Worm (Caenorhabditis elegans) whole organism, L4 larva: ENCODE data around the gene hira-1.

Source experiments
- D1046.2 ChIP-seq: fragments of 200-800 bp; sonication (Bioruptor generic); IDR thresholded peaks from 2 replicates; pipeline ENCODE4 v1.3.6; 2022; ENCODE audit warnings: missing genetic modification characterization, missing compliant biosample characterization
- F44E2.7 ChIP-seq: fragments of 200-800 bp; sonication (Bioruptor generic); IDR thresholded peaks from 2 replicates; pipeline ENCODE4 v2.1.2; 2022; ENCODE audit warnings: missing genetic modification characterization, missing compliant biosample characterization
- T20F7.1 ChIP-seq: fragments of 200-800 bp; sonication (Bioruptor generic); optimal IDR thresholded peaks from 2 replicates; lab custom pipeline; 2018; ENCODE audit warnings: mild to moderate bottlenecking, missing genetic modification characterization, missing compliant biosample characterization
- T26A8.4 ChIP-seq: fragments of 200-800 bp; sonication (Bioruptor generic); IDR thresholded peaks from 2 replicates; pipeline ENCODE4 v1.3.6; 2022; ENCODE audit warnings: missing genetic modification characterization, missing compliant biosample characterization
- Y48G9A.11 ChIP-seq: fragments of 200-800 bp; sonication (Bioruptor generic); IDR thresholded peaks from 2 replicates; pipeline ENCODE4 v1.3.6; 2022; ENCODE audit warnings: missing genetic modification reagents, missing genetic modification characterization, missing compliant biosample characterization
- Y75B8A.6 ChIP-seq: fragments of 200-800 bp; sonication (Bioruptor generic); IDR thresholded peaks from 2 replicates; pipeline ENCODE4 v1.3.6; 2022; ENCODE audit warnings: missing genetic modification reagents, missing genetic modification characterization, missing compliant biosample characterization
- aha-1 ChIP-seq: fragments of 150-350 bp; peaks from one replicate; lab custom pipeline; 2014; ENCODE audit warnings: missing biosample characterization, missing genetic modification characterization
- aly-2 ChIP-seq: sonication (generic microtip); optimal IDR thresholded peaks from 2 replicates; lab custom pipeline; 2018; ENCODE audit warnings: missing biosample characterization, missing genetic modification characterization
- ama-1 ChIP-seq: fragments of 150-350 bp; optimal IDR thresholded peaks from 2 replicates; lab custom pipeline; 2014; ENCODE audit warnings: inconsistent platforms, mixed read lengths
- arid-1 ChIP-seq: fragments of 200-800 bp; sonication (Bioruptor generic); conservative IDR thresholded peaks from 2 replicates; pipeline ENCODE4 v1.3.6; 2022; ENCODE audit warnings: missing genetic modification reagents, missing genetic modification characterization, missing compliant biosample characterization
- attf-4 ChIP-seq: sonication (generic microtip); optimal IDR thresholded peaks from 3 replicates; lab custom pipeline; 2017; ENCODE audit warnings: missing biosample characterization, missing genetic modification characterization
- ces-1 ChIP-seq: fragments of 150-350 bp; sonication (generic microtip); optimal IDR thresholded peaks from 4 replicates; lab custom pipeline; 2014; ENCODE audit warnings: missing biosample characterization, missing genetic modification reagents, missing genetic modification characterization
- ctbp-1 ChIP-seq: fragments of 200-800 bp; sonication (Bioruptor generic); IDR thresholded peaks from 2 replicates; pipeline ENCODE4 v1.3.6; 2022; ENCODE audit warnings: missing genetic modification reagents, missing genetic modification characterization, missing compliant biosample characterization
- daf-16 ChIP-seq, 3 experiments: sonication (generic microtip); optimal IDR thresholded peaks; 2 replicates each; lab custom pipeline; 2016 to 2017; ENCODE audit warnings: missing genetic modification characterization in 3 of 3, missing genetic modification reagents in 3 of 3, mild to moderate bottlenecking in 2 of 3, missing compliant biosample characterization in 2 of 3, missing biosample characterization in 1 of 3, moderate library complexity in 1 of 3
- dmd-6 ChIP-seq: fragments of 200-800 bp; sonication (Bioruptor generic); IDR thresholded peaks from 2 replicates; pipeline ENCODE4 v1.3.6; 2022; ENCODE audit warnings: missing genetic modification reagents, missing genetic modification characterization, missing compliant biosample characterization
- dmd-9 ChIP-seq: fragments of 200-800 bp; sonication (Bioruptor generic); IDR thresholded peaks from 2 replicates; pipeline ENCODE4 v1.3.6; 2022; ENCODE audit warnings: missing genetic modification reagents, missing genetic modification characterization, missing compliant biosample characterization
- duxl-1 ChIP-seq: sonication (generic microtip); optimal IDR thresholded peaks from 2 replicates; lab custom pipeline; 2016; ENCODE audit warnings: mild to moderate bottlenecking, missing genetic modification characterization, moderate library complexity, missing compliant biosample characterization; ENCODE audit not compliant: poor library complexity
- dve-1 ChIP-seq: sonication (generic microtip); optimal IDR thresholded peaks from 2 replicates; lab custom pipeline; 2017; ENCODE audit warnings: antibody characterized with exemption, mild to moderate bottlenecking, missing genetic modification characterization, missing compliant biosample characterization; ENCODE audit not compliant: insufficient read depth
- fkh-10 ChIP-seq: fragments of 150-350 bp; optimal IDR thresholded peaks from 2 replicates; lab custom pipeline; 2014; ENCODE audit warnings: missing biosample characterization, missing genetic modification reagents, missing genetic modification characterization
- gei-8 ChIP-seq: fragments of 200-800 bp; sonication (Bioruptor generic); optimal IDR thresholded peaks from 2 replicates; lab custom pipeline; 2018; ENCODE audit warnings: mild to moderate bottlenecking, missing genetic modification characterization, missing compliant biosample characterization
- hif-1 ChIP-seq, 2 experiments: sonication (generic microtip); optimal IDR thresholded peaks; 2 replicates each; lab custom pipeline; 2016 to 2017; ENCODE audit warnings: missing compliant biosample characterization in 2 of 2, missing genetic modification characterization in 2 of 2, missing genetic modification reagents in 2 of 2, missing genotype in 2 of 2, mild to moderate bottlenecking in 1 of 2
- hlh-11 ChIP-seq: fragments of 200-800 bp; sonication (Bioruptor generic); optimal IDR thresholded peaks from 2 replicates; lab custom pipeline; 2018; ENCODE audit warnings: mild to moderate bottlenecking, missing genetic modification characterization, missing compliant biosample characterization
- lim-7 ChIP-seq: fragments of 200-800 bp; sonication (Bioruptor generic); IDR thresholded peaks from 2 replicates; pipeline ENCODE4 v1.3.6; 2022; ENCODE audit warnings: missing genetic modification characterization, missing compliant biosample characterization
- lin-29 ChIP-seq: fragments of 200-800 bp; sonication (Bioruptor generic); IDR thresholded peaks from 2 replicates; pipeline ENCODE4 v1.3.6; 2022; ENCODE audit warnings: missing genetic modification reagents, missing genetic modification characterization, missing compliant biosample characterization
- lsy-2 ChIP-seq, 2 experiments: fragments of 150-350 bp in 1 of 2; sonication (generic microtip) in 1 of 2; optimal IDR thresholded peaks; 2 replicates each; lab custom pipeline; 2014 to 2017; ENCODE audit warnings: missing biosample characterization in 2 of 2, missing genetic modification characterization in 2 of 2
- madf-5 ChIP-seq, 2 experiments: fragments of 200-800 bp; sonication (Bioruptor generic); IDR thresholded peaks; 2 replicates each; pipeline ENCODE4 v1.3.6; 2022; ENCODE audit warnings: missing compliant biosample characterization in 2 of 2, missing genetic modification characterization in 2 of 2
- mdl-1 ChIP-seq, 2 experiments: fragments of 150-350 bp in 1 of 2; sonication (generic microtip) in 1 of 2; optimal IDR thresholded peaks; 2 replicates each; lab custom pipeline; 2014 to 2017; ENCODE audit warnings: missing biosample characterization in 2 of 2, missing genetic modification characterization in 2 of 2
- mdt-29 ChIP-seq: fragments of 200-800 bp; sonication (Bioruptor generic); IDR thresholded peaks from 2 replicates; pipeline ENCODE4 v1.3.6; 2022; ENCODE audit warnings: missing genetic modification reagents, missing genetic modification characterization, missing compliant biosample characterization
- mxl-3 ChIP-seq: fragments of 200-800 bp; sonication (Bioruptor generic); optimal IDR thresholded peaks from 2 replicates; lab custom pipeline; 2018; ENCODE audit warnings: mild to moderate bottlenecking, missing genetic modification characterization, missing compliant biosample characterization
- nhr-102 ChIP-seq: sonication (generic microtip); optimal IDR thresholded peaks from 2 replicates; lab custom pipeline; 2016; ENCODE audit warnings: mild to moderate bottlenecking, missing genetic modification characterization, moderate library complexity, missing compliant biosample characterization
- nhr-237 ChIP-seq: sonication (generic microtip); optimal IDR thresholded peaks from 2 replicates; lab custom pipeline; 2017; ENCODE audit warnings: missing biosample characterization, missing genetic modification characterization
- nhr-25 ChIP-seq: sonication (generic microtip); optimal IDR thresholded peaks from 2 replicates; lab custom pipeline; 2017; ENCODE audit warnings: missing genetic modification characterization, mild to moderate bottlenecking, missing compliant biosample characterization, antibody characterized with exemption, moderate library complexity, borderline replicate concordance; ENCODE audit not compliant: insufficient read depth
- nhr-28 ChIP-seq: fragments of 150-350 bp; optimal IDR thresholded peaks from 2 replicates; lab custom pipeline; 2014; ENCODE audit warnings: missing biosample characterization, missing genetic modification characterization
- nhr-6 ChIP-seq: fragments of 150-350 bp; optimal IDR thresholded peaks from 2 replicates; lab custom pipeline; 2014; ENCODE audit warnings: missing biosample characterization, missing genetic modification characterization
- pha-4 ChIP-seq, 2 experiments: fragments of 150-350 bp in 1 of 2; fragments of 200-800 bp in 1 of 2; sonication (Bioruptor generic) in 1 of 2; IDR thresholded peaks in 1 of 2; optimal IDR thresholded peaks in 1 of 2; 2 replicates each; pipeline versions ENCODE4 v1.3.6 to Lab custom; 2014 to 2022; ENCODE audit warnings: missing genetic modification characterization in 2 of 2, missing genetic modification reagents in 2 of 2, missing biosample characterization in 1 of 2, missing compliant biosample characterization in 1 of 2
- pqm-1 ChIP-seq: sonication (generic microtip); optimal IDR thresholded peaks from 2 replicates; lab custom pipeline; 2017; ENCODE audit warnings: missing biosample characterization, missing genetic modification characterization
- saeg-2 ChIP-seq: fragments of 200-800 bp; sonication (Bioruptor generic); IDR thresholded peaks from 2 replicates; pipeline ENCODE4 v1.3.6; 2022; ENCODE audit warnings: missing genetic modification reagents, missing genetic modification characterization, missing compliant biosample characterization
- tag-97 ChIP-seq: fragments of 200-800 bp; sonication (Bioruptor generic); IDR thresholded peaks from 2 replicates; pipeline ENCODE4 v1.3.6; 2022; ENCODE audit warnings: missing genetic modification characterization, missing compliant biosample characterization
- unc-62 ChIP-seq, 3 experiments: fragments of 150-350 bp in 1 of 3; sonication (generic microtip); optimal IDR thresholded peaks in 2 of 3; peaks in 1 of 3; 1 replicate in 1 of 3; 2 replicates in 2 of 3; lab custom pipeline; 2014 to 2017; ENCODE audit warnings: missing biosample characterization in 3 of 3, missing genetic modification characterization in 3 of 3, missing genetic modification reagents in 3 of 3, missing genotype in 1 of 3
- zfp-3 ChIP-seq: fragments of 200-800 bp; sonication (Bioruptor generic); conservative IDR thresholded peaks from 2 replicates; pipeline ENCODE4 v1.3.6; 2022; ENCODE audit warnings: missing genetic modification reagents, missing genetic modification characterization, missing compliant biosample characterization

The hira-1 gene

ce11 chrIII:5227831-5228467 is 37.0 kb downstream of the hira-1 start, which contains the start of the genes C34E10.12, C34E10.10 and atp-2 (continued):
- TF ChIP-seq arid-1 (peak; percentile 59), Y75B8A.6 (GFP tag; lab: Robert Waterston, UW) (no peak), nhr-25 (tag; lab: Kevin White, UChicago) (peak; percentile 22), aha-1 (tag; lab: Kevin White, UChicago) (peak; percentile 96), dmd-9 (GFP tag; lab: Robert Waterston, UW) (peak; percentile 42; the same call in 1 of the 2 replicates), nhr-6 (peak; percentile 79), mdt-29 (GFP tag; lab: Robert Waterston, UW) (no peak), dmd-6 (GFP tag; lab: Robert Waterston, UW) (peak; percentile 44; the same call in 1 of the 2 replicates)

ce11 chrIII:5228839-5229238 is 37.9 kb downstream of the hira-1 start:
- TF ChIP-seq mxl-3 (no peak), daf-16 (GFP tag; optimal IDR thresholded peaks at IDR 0.05; lab: Kevin White, UChicago) (no peak), daf-16 (tag; optimal IDR thresholded peaks at IDR 0.05; lab: Kevin White, UChicago) (no peak), pqm-1 (no peak), hif-1 (tag; optimal IDR thresholded peaks at IDR 0.05; lab: Kevin White, UChicago) (no peak), mdl-1 (tag; optimal IDR thresholded peaks at IDR 0.05; lab: Kevin White, UChicago) (no peak), saeg-2 (no peak)
- TF ChIP-seq, all 104 proteins: peak for 0

- TF ChIP-seq aly-2 (tag; lab: Kevin White, UChicago) (peak; percentile 75), ama-1 (no peak), D1046.2 (0 out of 2 replicates have a peak, but pooled peaks have one; percentile 20), F44E2.7 (GFP tag; lab: Robert Waterston, UW) (no peak), lin-29 (GFP tag; lab: Robert Waterston, UW) (no peak), pha-4 (GFP tag; IDR thresholded peaks at IDR 0.05; lab: Robert Waterston, UW) (no peak), pha-4 (tag; optimal IDR thresholded peaks at IDR 0.05; lab: Kevin White, UChicago) (no peak), daf-16 (GFP tag; optimal IDR thresholded peaks at IDR 0.05; lab: Kevin White, UChicago) (no peak), daf-16 (tag; optimal IDR thresholded peaks at IDR 0.05; lab: Kevin White, UChicago) (no peak), fkh-10 (no peak), T20F7.1 (no peak), unc-62 (GFP tag; optimal IDR thresholded peaks at IDR 0.05 in 1 of 2; lab: Kevin White, UChicago) (no peak), unc-62 (tag; optimal IDR thresholded peaks at IDR 0.05; lab: Kevin White, UChicago) (no peak), T26A8.4 (no peak), nhr-237 (tag; lab: Kevin White, UChicago) (no peak), aha-1 (tag; lab: Kevin White, UChicago) (peak; percentile 82), nhr-102 (tag; lab: Kevin White, UChicago) (no peak)
Observed at ce11 chrIII:5229511-5230250, 38.8 kb downstream of the hira-1 start.

- TF ChIP-seq nhr-28 (tag; lab: Kevin White, UChicago) (peak; percentile 2), mdt-29 (GFP tag; lab: Robert Waterston, UW) (no peak), lim-7 (0 out of 2 replicates have a peak, but pooled peaks have one; percentile 60), nhr-102 (tag; lab: Kevin White, UChicago) (peak; percentile 74), aly-2 (tag; lab: Kevin White, UChicago) (no peak), gei-8 (peak; percentile 79), zfp-3 (GFP tag; lab: Robert Waterston, UW) (peak; percentile 88), madf-5 (GFP tag; IDR thresholded peaks at IDR 0.05; lab: Robert Waterston, UW) (0 out of 4 replicates have a peak, but pooled peaks of 1 of the 2 experiments have one; percentile 4), ces-1 (GFP tag; lab: Kevin White, UChicago) (no peak), attf-4 (tag; lab: Kevin White, UChicago) (no peak), hif-1 (tag; optimal IDR thresholded peaks at IDR 0.05; lab: Kevin White, UChicago) (peak in 1 of 2 experiments; percentile 3), Y48G9A.11 (GFP tag; lab: Robert Waterston, UW) (peak; percentile 34; the same call in 1 of the 2 replicates), duxl-1 (tag; lab: Kevin White, UChicago) (peak; percentile 74), ctbp-1 (GFP tag; lab: Robert Waterston, UW) (peak; percentile 45; the same call in 1 of the 2 replicates), lsy-2 (tag; optimal IDR thresholded peaks at IDR 0.05; lab: Kevin White, UChicago) (peak in 1 of 2 experiments; percentile 54), daf-16 (GFP tag; optimal IDR thresholded peaks at IDR 0.05; lab: Kevin White, UChicago) (peak; percentile 25 to 57), daf-16 (tag; optimal IDR thresholded peaks at IDR 0.05; lab: Kevin White, UChicago) (peak; percentile 55), dve-1 (tag; lab: Kevin White, UChicago) (peak; percentile 61), D1046.2 (peak; percentile 60; the same call in 1 of the 2 replicates), tag-97 (GFP tag; lab: Robert Waterston, UW) (no peak), hlh-11 (peak; percentile 51)
Observed at ce11 chrIII:5230415-5230814, 39.5 kb downstream of the hira-1 start, which contains the start of gene prmt-5. Gene prmt-5, plus strand, starts transcription at chrIII:5230555.
